Fruit fly (Drosophila melanogaster): ENCODE results near the gene Tif-IA.

The Tif-IA gene

dm6 chr2L:22239611-22240219 lies 10.0 kb upstream of the Tif-IA start, which contains the start of gene Nubpl (continued):
- TF ChIP-seq CG7271 (tag; optimal IDR thresholded peaks at IDR 0.05) = no peak
- no peak for TF ChIP-seq crc (GFP tag; optimal IDR thresholded peaks at IDR 0.05)
- TF ChIP-seq seq (GFP tag; IDR thresholded peaks at IDR 0.05) = no peak
- peak; percentile 53 for TF ChIP-seq CG14710 (tag; optimal IDR thresholded peaks at IDR 0.05)
- TF ChIP-seq Mrtf (GFP tag; IDR thresholded peaks at IDR 0.05) = no peak
- TF ChIP-seq lilli (GFP tag; optimal IDR thresholded peaks at IDR 0.05) = no peak
- no peak for TF ChIP-seq CG12155 (GFP tag; optimal IDR thresholded peaks at IDR 0.05)
- TF ChIP-seq B-H2 (GFP tag; optimal IDR thresholded peaks at IDR 0.05) = no peak
- TF ChIP-seq CG15073 (GFP tag; optimal IDR thresholded peaks at IDR 0.05) = no peak
- no peak for TF ChIP-seq CG9609 (GFP tag; optimal IDR thresholded peaks at IDR 0.05)
- TF ChIP-seq CG8089 (GFP tag; optimal IDR thresholded peaks at IDR 0.05) = peak; percentile 20
- TF ChIP-seq tgo (GFP tag; IDR thresholded peaks at IDR 0.05) = no peak
- no peak for TF ChIP-seq disco-r (GFP tag; optimal IDR thresholded peaks at IDR 0.05)
- no peak for TF ChIP-seq CG4328 (GFP tag; optimal IDR thresholded peaks at IDR 0.05)
- TF ChIP-seq tna (GFP tag; IDR thresholded peaks at IDR 0.05; ENCODE audit: partially characterized antibody) = no peak
- no peak for TF ChIP-seq org-1 (GFP tag; optimal IDR thresholded peaks at IDR 0.05)
- TF ChIP-seq slp2 (GFP tag; optimal IDR thresholded peaks at IDR 0.05) = no peak
- TF ChIP-seq CG10267 (tag; optimal IDR thresholded peaks at IDR 0.05) = peak; percentile 21
- TF ChIP-seq Ets97D (GFP tag; optimal IDR thresholded peaks at IDR 0.05) = peak; percentile 41
- no peak for TF ChIP-seq CG18764 (GFP tag; optimal IDR thresholded peaks at IDR 0.05)
- peak; percentile 21 for TF ChIP-seq dmrt11E (tag; optimal IDR thresholded peaks at IDR 0.05)
- TF ChIP-seq Doc3 (GFP tag; IDR thresholded peaks at IDR 0.05; ENCODE audit: partially characterized antibody) = no peak
- TF ChIP-seq CG8478 (optimal IDR thresholded peaks at IDR 0.05) = no peak
- no peak for TF ChIP-seq en (GFP tag; optimal IDR thresholded peaks at IDR 0.05)
- TF ChIP-seq CoRest (tag; optimal IDR thresholded peaks at IDR 0.05) = peak; percentile 44
- TF ChIP-seq CG42726 (GFP tag; IDR thresholded peaks at IDR 0.05; ENCODE audit: partially characterized antibody) = no peak
- no peak for TF ChIP-seq Hsf (GFP tag; optimal IDR thresholded peaks at IDR 0.05)
- TF ChIP-seq gt (GFP tag; IDR thresholded peaks at IDR 0.05) = no peak
- TF ChIP-seq az2 (GFP tag; optimal IDR thresholded peaks at IDR 0.05) = no peak
- no peak for TF ChIP-seq Abd-B (GFP tag; optimal IDR thresholded peaks at IDR 0.05)
- no peak for TF ChIP-seq slou (GFP tag; optimal IDR thresholded peaks at IDR 0.05)
- TF ChIP-seq CG4617 (GFP tag; optimal IDR thresholded peaks at IDR 0.05; ENCODE audit: borderline replicate concordance) = peak; percentile 81
- peak; percentile 78 for TF ChIP-seq phol (tag; optimal IDR thresholded peaks at IDR 0.05)
- TF ChIP-seq Doc2 (GFP tag; IDR thresholded peaks at IDR 0.05) = no peak
- TF ChIP-seq fru (optimal IDR thresholded peaks at IDR 0.05) = no peak
- TF ChIP-seq CG17361 (GFP tag; IDR thresholded peaks at IDR 0.05) = peak; percentile 48; the same call in 1 of the 3 replicates
- TF ChIP-seq luna (GFP tag; optimal IDR thresholded peaks at IDR 0.05) = no peak
- no peak for TF ChIP-seq dpn (GFP tag; optimal IDR thresholded peaks at IDR 0.05)
- TF ChIP-seq Trl (optimal IDR thresholded peaks at IDR 0.05) = no peak
- no peak for TF ChIP-seq Trl (GFP tag; optimal IDR thresholded peaks at IDR 0.05)
- no peak for TF ChIP-seq cato (GFP tag; optimal IDR thresholded peaks at IDR 0.05; ENCODE audit: borderline replicate concordance)
- no peak for TF ChIP-seq Med (GFP tag)
- TF ChIP-seq Tbp (GFP tag; optimal IDR thresholded peaks at IDR 0.05) = no peak
- TF ChIP-seq CG2116 (GFP tag; optimal IDR thresholded peaks at IDR 0.05) = peak; percentile 64
- peak; percentile 7 for TF ChIP-seq Sry-β (GFP tag; optimal IDR thresholded peaks at IDR 0.05)
- no peak for TF ChIP-seq MTF-1 (GFP tag; optimal IDR thresholded peaks at IDR 0.05; ENCODE audit: borderline replicate concordance)
- TF ChIP-seq CG3838 (GFP tag; optimal IDR thresholded peaks at IDR 0.05) = no peak
- peak; percentile 98 for TF ChIP-seq CG1024 (GFP tag; IDR thresholded peaks at IDR 0.05)
- TF ChIP-seq E2f1 (GFP tag; IDR thresholded peaks at IDR 0.05) = no peak
- no peak for TF ChIP-seq CG2120 (GFP tag; optimal IDR thresholded peaks at IDR 0.05)
- no peak for TF ChIP-seq Dek (tag; optimal IDR thresholded peaks at IDR 0.05)
- no peak for TF ChIP-seq chm (GFP tag; IDR thresholded peaks at IDR 0.05)
